Fruit fly (Drosophila melanogaster) whole organism, embryonic: Measurements from ENCODE around the gene Oseg2.

ENCODE experiments used
- Blimp-1 ChIP-seq: fragments of 200-800 bp; sonication (Bioruptor generic); optimal IDR thresholded peaks from 3 replicates; lab custom pipeline; 2018; ENCODE audit warnings: missing biosample characterization, missing genetic modification characterization, mild to moderate bottlenecking, moderate library complexity, missing genetic modification reagents
- CG10321 ChIP-seq: fragments of 200-800 bp; sonication (Bioruptor generic); IDR thresholded peaks from 2 replicates; pipeline ENCODE4 v1.3.6; 2022; ENCODE audit warnings: missing biosample characterization, missing genetic modification characterization
- CG11456 ChIP-seq: fragments of 200-800 bp; sonication (Bioruptor generic); IDR thresholded peaks from 3 replicates; pipeline ENCODE4 v1.3.6; 2022; ENCODE audit warnings: missing biosample characterization, missing genetic modification characterization
- CG12744 ChIP-seq: fragments of 200-800 bp; sonication (Bioruptor generic); optimal IDR thresholded peaks from 2 replicates; lab custom pipeline; 2016; ENCODE audit warnings: missing biosample characterization, missing genetic modification characterization
- CG12942 ChIP-seq: fragments of 200-800 bp; sonication (Bioruptor generic); optimal IDR thresholded peaks from 3 replicates; lab custom pipeline; 2016; ENCODE audit warnings: missing biosample characterization, missing genetic modification characterization
- CG13894 ChIP-seq: fragments of 200-800 bp; sonication (Bioruptor generic); optimal IDR thresholded peaks from 3 replicates; lab custom pipeline; 2018; ENCODE audit warnings: missing biosample characterization, mild to moderate bottlenecking, missing genetic modification characterization, moderate library complexity
- CG14014 ChIP-seq: fragments of 200-800 bp; sonication (Bioruptor generic); IDR thresholded peaks from 2 replicates; pipeline ENCODE4 v1.3.6; 2022; ENCODE audit warnings: missing biosample characterization, missing genetic modification characterization
- CG14441 ChIP-seq: fragments of 200-800 bp; sonication (Bioruptor generic); IDR thresholded peaks from 2 replicates; pipeline ENCODE4 v1.3.6; 2022; ENCODE audit warnings: missing biosample characterization, missing genetic modification characterization
- CG14710 ChIP-seq: fragments of 200-800 bp; sonication (Bioruptor generic); optimal IDR thresholded peaks from 3 replicates; lab custom pipeline; 2019; ENCODE audit warnings: missing biosample characterization, mild to moderate bottlenecking, missing genetic modification characterization, moderate library complexity
- CG14965 ChIP-seq: fragments of 200-800 bp; sonication (Bioruptor generic); optimal IDR thresholded peaks from 2 replicates; lab custom pipeline; 2016; ENCODE audit warnings: missing biosample characterization, missing genetic modification characterization, borderline replicate concordance
- CG17385 ChIP-seq: fragments of 200-800 bp; sonication (Bioruptor generic); optimal IDR thresholded peaks from 3 replicates; lab custom pipeline; 2018; ENCODE audit warnings: missing biosample characterization, mild to moderate bottlenecking, missing genetic modification characterization
- CG18262 ChIP-seq: fragments of 200-800 bp; optimal IDR thresholded peaks from 3 replicates; lab custom pipeline; 2019; ENCODE audit warnings: missing biosample characterization, mild to moderate bottlenecking, missing genetic modification characterization, moderate library complexity
- CG2120 ChIP-seq: fragments of 200-800 bp; sonication (Bioruptor generic); optimal IDR thresholded peaks from 3 replicates; lab custom pipeline; 2016; ENCODE audit warnings: missing biosample characterization, missing genetic modification characterization
- CG2199 ChIP-seq: fragments of 200-800 bp; sonication (Bioruptor generic); IDR thresholded peaks from 3 replicates; pipeline ENCODE4 v1.3.6; 2022; ENCODE audit warnings: missing biosample characterization, missing genetic modification characterization
- CG30431 ChIP-seq: fragments of 200-800 bp; sonication (Bioruptor generic); optimal IDR thresholded peaks from 2 replicates; lab custom pipeline; 2017; ENCODE audit warnings: missing biosample characterization, missing genetic modification characterization
- CG33213 ChIP-seq: fragments of 200-800 bp; sonication (Bioruptor generic); optimal IDR thresholded peaks from 3 replicates; lab custom pipeline; 2016; ENCODE audit warnings: missing biosample characterization, missing genetic modification characterization
- CG3847 ChIP-seq: fragments of 200-800 bp; sonication (Bioruptor generic); IDR thresholded peaks from 2 replicates; pipeline ENCODE4 v1.3.6; 2022; ENCODE audit warnings: missing biosample characterization, missing genetic modification characterization
- CG42726 ChIP-seq: fragments of 200-800 bp; sonication (Bioruptor generic); IDR thresholded peaks from 2 replicates; pipeline ENCODE4 v1.3.6; 2022; ENCODE audit warnings: missing biosample characterization, missing genetic modification characterization; ENCODE audit not compliant: partially characterized antibody
- Camta ChIP-seq: fragments of 200-800 bp; sonication (Bioruptor generic); optimal IDR thresholded peaks from 2 replicates; lab custom pipeline; 2016; ENCODE audit warnings: missing biosample characterization, missing genetic modification characterization
- Deaf1 ChIP-seq: fragments of 200-800 bp; optimal IDR thresholded peaks from 3 replicates; lab custom pipeline; 2019; ENCODE audit warnings: missing biosample characterization, mild to moderate bottlenecking, missing genetic modification characterization, moderate library complexity
- Dek ChIP-seq: fragments of 200-800 bp; sonication (Bioruptor generic); optimal IDR thresholded peaks from 3 replicates; lab custom pipeline; 2019; ENCODE audit warnings: missing biosample characterization, mild to moderate bottlenecking, missing genetic modification characterization, moderate library complexity
- Dref ChIP-seq: fragments of 200-800 bp; sonication (Bioruptor generic); IDR thresholded peaks from 2 replicates; pipeline ENCODE4 v1.3.6; 2022; ENCODE audit warnings: missing biosample characterization, missing genetic modification characterization
- E2f2 ChIP-seq: fragments of 200-800 bp; sonication (Bioruptor generic); IDR thresholded peaks from 2 replicates; pipeline ENCODE4 v1.3.6; 2022; ENCODE audit warnings: missing biosample characterization, missing genetic modification characterization
- HmgD ChIP-seq: fragments of 200-800 bp; sonication (Bioruptor generic); optimal IDR thresholded peaks from 3 replicates; lab custom pipeline; 2016; ENCODE audit warnings: missing biosample characterization, missing genetic modification characterization
- Hmr ChIP-seq: fragments of 200-800 bp; sonication (Bioruptor generic); optimal IDR thresholded peaks from 3 replicates; lab custom pipeline; 2017; ENCODE audit warnings: mild to moderate bottlenecking, missing biosample characterization, missing genetic modification reagents, missing genetic modification characterization
- MBD-R2 ChIP-seq: fragments of 200-800 bp; sonication (Bioruptor generic); IDR thresholded peaks from 2 replicates; pipeline ENCODE4 v1.3.6; 2022; ENCODE audit warnings: missing biosample characterization, missing genetic modification characterization
- Opbp ChIP-seq: fragments of 200-800 bp; sonication (Bioruptor generic); IDR thresholded peaks from 3 replicates; pipeline ENCODE4 v1.3.6; 2022; ENCODE audit warnings: missing biosample characterization, missing genetic modification characterization; ENCODE audit not compliant: partially characterized antibody
- Sry-δ ChIP-seq: fragments of 200-800 bp; sonication (Bioruptor generic); optimal IDR thresholded peaks from 2 replicates; lab custom pipeline; 2016; ENCODE audit warnings: missing biosample characterization, missing genetic modification characterization
- Trl ChIP-seq, 3 experiments: fragments of >200 bp in 2 of 3; fragments of 200-800 bp in 1 of 3; sonication (Bioruptor generic) in 1 of 3; optimal IDR thresholded peaks; 2 replicates in 1 of 3; 3 replicates in 2 of 3; lab custom pipeline; 2016 to 2017; ENCODE audit warnings: missing biosample characterization in 1 of 3, missing genetic modification characterization in 1 of 3
- ac ChIP-seq: fragments of 200-800 bp; sonication (Bioruptor generic); optimal IDR thresholded peaks from 3 replicates; lab custom pipeline; 2017; ENCODE audit warnings: missing biosample characterization, mild to moderate bottlenecking, missing genetic modification characterization
- cad ChIP-seq: fragments of >200 bp; optimal IDR thresholded peaks from 2 replicates; lab custom pipeline; 2017; ENCODE audit warnings: missing biosample characterization, missing genetic modification characterization
- chm ChIP-seq: fragments of 200-800 bp; sonication (Bioruptor generic); IDR thresholded peaks from 2 replicates; pipeline ENCODE4 v1.3.6; 2022; ENCODE audit warnings: missing biosample characterization, missing genetic modification characterization
- da ChIP-seq: fragments of 200-800 bp; sonication (Bioruptor generic); optimal IDR thresholded peaks from 2 replicates; lab custom pipeline; 2016; ENCODE audit warnings: missing biosample characterization, missing genetic modification characterization
- dpn ChIP-seq, 2 experiments: fragments of 200-800 bp; sonication (Bioruptor generic); optimal IDR thresholded peaks; 3 replicates each; lab custom pipeline; 2016; ENCODE audit warnings: missing biosample characterization in 2 of 2, missing genetic modification characterization in 2 of 2
- fd96Cb ChIP-seq: fragments of 200-800 bp; sonication (Bioruptor generic); optimal IDR thresholded peaks from 2 replicates; lab custom pipeline; 2018; ENCODE audit warnings: missing biosample characterization, mild to moderate bottlenecking, missing genetic modification characterization, moderate library complexity
- ftz-f1 ChIP-seq: fragments of 200-800 bp; sonication (Bioruptor generic); optimal IDR thresholded peaks from 2 replicates; lab custom pipeline; 2016; ENCODE audit warnings: missing biosample characterization, missing genetic modification characterization
- knrl ChIP-seq: fragments of 200-800 bp; sonication (Bioruptor generic); IDR thresholded peaks from 3 replicates; pipeline ENCODE4 v1.3.6; 2022; ENCODE audit warnings: missing biosample characterization, missing genetic modification characterization; ENCODE audit not compliant: partially characterized antibody
- luna ChIP-seq: fragments of 200-800 bp; sonication (Bioruptor generic); optimal IDR thresholded peaks from 2 replicates; lab custom pipeline; 2016; ENCODE audit warnings: missing biosample characterization, missing genetic modification characterization
- nau ChIP-seq: fragments of 200-800 bp; sonication (Bioruptor generic); optimal IDR thresholded peaks from 3 replicates; lab custom pipeline; 2017; ENCODE audit warnings: missing biosample characterization, mild to moderate bottlenecking, missing genetic modification characterization, missing genetic modification reagents
- nmo ChIP-seq: fragments of 200-800 bp; sonication (Bioruptor generic); optimal IDR thresholded peaks from 2 replicates; lab custom pipeline; 2018; ENCODE audit warnings: missing biosample characterization, mild to moderate bottlenecking, missing genetic modification characterization, moderate library complexity
- p53 ChIP-seq: fragments of 200-800 bp; sonication (Bioruptor generic); optimal IDR thresholded peaks from 2 replicates; lab custom pipeline; 2016; ENCODE audit warnings: missing biosample characterization, missing genetic modification characterization
- phol ChIP-seq: fragments of 200-800 bp; sonication (Bioruptor generic); optimal IDR thresholded peaks from 3 replicates; lab custom pipeline; 2018; ENCODE audit warnings: missing biosample characterization, mild to moderate bottlenecking, missing genetic modification characterization, moderate library complexity
- sd ChIP-seq: fragments of 200-800 bp; sonication (Bioruptor generic); optimal IDR thresholded peaks from 3 replicates; lab custom pipeline; 2018; ENCODE audit warnings: missing biosample characterization, mild to moderate bottlenecking, missing genetic modification characterization, moderate library complexity
- seq ChIP-seq: fragments of 200-800 bp; sonication (Bioruptor generic); IDR thresholded peaks from 2 replicates; pipeline ENCODE4 v1.3.6; 2022; ENCODE audit warnings: missing biosample characterization, missing genetic modification characterization
- tap ChIP-seq: fragments of 200-800 bp; optimal IDR thresholded peaks from 3 replicates; lab custom pipeline; 2019; ENCODE audit warnings: missing biosample characterization, mild to moderate bottlenecking, missing genetic modification characterization, moderate library complexity
- trem ChIP-seq: fragments of 200-800 bp; optimal IDR thresholded peaks from 3 replicates; lab custom pipeline; 2019; ENCODE audit warnings: missing biosample characterization, mild to moderate bottlenecking, missing genetic modification characterization, moderate library complexity
- wor ChIP-seq: fragments of 200-800 bp; sonication (Bioruptor generic); IDR thresholded peaks from 2 replicates; pipeline ENCODE4 v1.3.6; 2022; ENCODE audit warnings: missing biosample characterization, missing genetic modification characterization

The Oseg2 gene

dm6 chr3L:2228367-2229171, 877 bp upstream of the Oseg2 start (continued):
- no peak for TF ChIP-seq tap (tag; lab: Kevin White, UChicago)
- peak; percentile 97 for TF ChIP-seq Deaf1 (tag; lab: Kevin White, UChicago)
- TF ChIP-seq knrl = no peak; the same call in 2 of the 3 replicates
- no peak for TF ChIP-seq CG2120 (GFP tag; lab: Kevin White, UChicago)
- TF ChIP-seq CG14965 (GFP tag; lab: Kevin White, UChicago) = no peak
- no peak for TF ChIP-seq nau (GFP tag; lab: Kevin White, UChicago)
- peak; percentile 30 for TF ChIP-seq ftz-f1 (GFP tag; lab: Kevin White, UChicago)
- no peak for TF ChIP-seq CG18262 (tag; lab: Kevin White, UChicago)
- no peak for TF ChIP-seq Dref (GFP tag; lab: Robert Waterston, UW)
- no peak for TF ChIP-seq CG17385 (GFP tag; lab: Kevin White, UChicago)
- TF ChIP-seq CG12744 (GFP tag; lab: Kevin White, UChicago) = no peak
- no peak for TF ChIP-seq wor
- TF ChIP-seq Hmr = no peak
- TF ChIP-seq ac (GFP tag; lab: Kevin White, UChicago) = no peak
- TF ChIP-seq CG12942 (GFP tag; lab: Kevin White, UChicago) = no peak
- no peak for TF ChIP-seq da (GFP tag; lab: Kevin White, UChicago)
- TF ChIP-seq CG10321 = no peak
- no peak for TF ChIP-seq CG14014 (GFP tag; lab: Robert Waterston, UW)

dm6 chr3L:2237034-2237433, 7.6 kb downstream of the Oseg2 start, which contains the start of gene CG9018:
Gene CG9018, minus strand, starts transcription at chr3L:2237076.
- TF ChIP-seq CG14441 = no peak
- TF ChIP-seq p53 (GFP tag; lab: Kevin White, UChicago) = peak; percentile 32
- TF ChIP-seq fd96Cb (tag; lab: Kevin White, UChicago) = no peak
- TF ChIP-seq CG33213 = peak; percentile 64
- TF ChIP-seq HmgD (GFP tag; lab: Kevin White, UChicago) = peak; percentile 42
- TF ChIP-seq CG11456 (GFP tag; lab: Robert Waterston, UW) = peak; percentile 30; the same call in 1 of the 3 replicates
- peak; percentile 68 for TF ChIP-seq CG3847
- TF ChIP-seq sd (tag; lab: Kevin White, UChicago) = peak; percentile 97
- no peak for TF ChIP-seq CG30431 (GFP tag; lab: Kevin White, UChicago)
- TF ChIP-seq chm (GFP tag; lab: Robert Waterston, UW) = no peak
- TF ChIP-seq Trl (optimal IDR thresholded peaks at IDR 0.05; lab: Kevin White, UChicago) = no peak
- peak; percentile 25 for TF ChIP-seq Trl (GFP tag; optimal IDR thresholded peaks at IDR 0.05; lab: Kevin White, UChicago)
- TF ChIP-seq Sry-δ (GFP tag; lab: Kevin White, UChicago) = peak; percentile 56
- peak; percentile 49 for TF ChIP-seq phol
- TF ChIP-seq Camta (GFP tag; lab: Kevin White, UChicago) = no peak
- no peak for TF ChIP-seq cad (GFP tag; lab: Kevin White, UChicago)
- TF ChIP-seq Opbp = peak; percentile 39; the same call in 1 of the 3 replicates
- TF ChIP-seq Blimp-1 = no peak
- TF ChIP-seq CG14710 = peak; percentile 77
- TF ChIP-seq luna = no peak
- TF ChIP-seq CG2199 = no peak
- no peak for TF ChIP-seq seq (GFP tag; lab: Robert Waterston, UW)
- peak; percentile 34; the same call in 1 of the 3 replicates for TF ChIP-seq knrl
- peak in 1 of 2 experiments; percentile 29 for TF ChIP-seq dpn (GFP tag; optimal IDR thresholded peaks at IDR 0.05; lab: Kevin White, UChicago)
- TF ChIP-seq da (GFP tag; lab: Kevin White, UChicago) = peak; percentile 37
- TF ChIP-seq CG13894 = no peak
- 0 out of 2 replicates have a peak, but pooled peaks have one; percentile 36 for TF ChIP-seq MBD-R2
- TF ChIP-seq nmo (GFP tag; lab: Kevin White, UChicago) = peak; percentile 72
- TF ChIP-seq E2f2 (GFP tag; lab: Robert Waterston, UW) = peak; percentile 99
- TF ChIP-seq trem (tag; lab: Kevin White, UChicago) = peak; percentile 74
- peak; percentile 12 for TF ChIP-seq Dek (tag; lab: Kevin White, UChicago)
- peak; percentile 11; the same call in 1 of the 2 replicates for TF ChIP-seq CG42726 (GFP tag; lab: Robert Waterston, UW)
